Worm (Caenorhabditis elegans) whole organism, L4 larva: ENCODE data around the gene lmp-2.

Source experiments
- D1046.2 ChIP-seq: fragments of 200-800 bp; sonication (Bioruptor generic); IDR thresholded peaks from 2 replicates; pipeline ENCODE4 v1.3.6; 2022; ENCODE audit warnings: missing genetic modification characterization, missing compliant biosample characterization
- F10B5.3 ChIP-seq: sonication (generic microtip); optimal IDR thresholded peaks from 2 replicates; lab custom pipeline; 2016; ENCODE audit warnings: mild to moderate bottlenecking, missing genetic modification characterization, missing compliant biosample characterization
- T20F7.1 ChIP-seq: fragments of 200-800 bp; sonication (Bioruptor generic); optimal IDR thresholded peaks from 2 replicates; lab custom pipeline; 2018; ENCODE audit warnings: mild to moderate bottlenecking, missing genetic modification characterization, missing compliant biosample characterization
- Y105C5A.15 ChIP-seq: fragments of 200-800 bp; sonication (Bioruptor generic); IDR thresholded peaks from 2 replicates; pipeline ENCODE4 v1.3.6; 2022; ENCODE audit warnings: missing genetic modification characterization, missing compliant biosample characterization
- Y5F2A.4 ChIP-seq: fragments of 200-800 bp; sonication (Bioruptor generic); optimal IDR thresholded peaks from 2 replicates; lab custom pipeline; 2018; ENCODE audit warnings: mild to moderate bottlenecking, missing genetic modification characterization, missing compliant biosample characterization
- aha-1 ChIP-seq: fragments of 150-350 bp; peaks from one replicate; lab custom pipeline; 2014; ENCODE audit warnings: missing biosample characterization, missing genetic modification characterization
- ama-1 ChIP-seq: fragments of 150-350 bp; optimal IDR thresholded peaks from 2 replicates; lab custom pipeline; 2014; ENCODE audit warnings: inconsistent platforms, mixed read lengths
- ceh-20 ChIP-seq: fragments of 200-800 bp; sonication (Bioruptor generic); IDR thresholded peaks from 2 replicates; pipeline ENCODE4 v1.3.6; 2022; ENCODE audit warnings: missing genetic modification reagents, missing genetic modification characterization, missing compliant biosample characterization
- ceh-44 ChIP-seq: fragments of 200-800 bp; sonication (Bioruptor generic); IDR thresholded peaks from 2 replicates; pipeline ENCODE4 v1.3.6; 2022; ENCODE audit warnings: missing genetic modification reagents, missing genetic modification characterization, missing compliant biosample characterization
- ceh-62 ChIP-seq: sonication (generic microtip); optimal IDR thresholded peaks from 2 replicates; lab custom pipeline; 2017; ENCODE audit warnings: missing biosample characterization, missing genetic modification characterization
- ces-1 ChIP-seq: fragments of 150-350 bp; sonication (generic microtip); optimal IDR thresholded peaks from 4 replicates; lab custom pipeline; 2014; ENCODE audit warnings: missing biosample characterization, missing genetic modification reagents, missing genetic modification characterization
- daf-12 ChIP-seq: fragments of 150-350 bp; optimal IDR thresholded peaks from 2 replicates; lab custom pipeline; 2014; ENCODE audit warnings: missing biosample characterization, missing genetic modification reagents, missing genetic modification characterization
- daf-16 ChIP-seq, 3 experiments: sonication (generic microtip); optimal IDR thresholded peaks; 2 replicates each; lab custom pipeline; 2016 to 2017; ENCODE audit warnings: missing genetic modification characterization in 3 of 3, missing genetic modification reagents in 3 of 3, mild to moderate bottlenecking in 2 of 3, missing compliant biosample characterization in 2 of 3, missing biosample characterization in 1 of 3, moderate library complexity in 1 of 3
- daf-19 ChIP-seq: fragments of 200-800 bp; sonication (Bioruptor generic); conservative IDR thresholded peaks from 2 replicates; pipeline ENCODE4 v1.3.6; 2022; ENCODE audit warnings: missing genetic modification characterization, missing compliant biosample characterization
- dmd-6 ChIP-seq: fragments of 200-800 bp; sonication (Bioruptor generic); IDR thresholded peaks from 2 replicates; pipeline ENCODE4 v1.3.6; 2022; ENCODE audit warnings: missing genetic modification reagents, missing genetic modification characterization, missing compliant biosample characterization
- dpl-1 ChIP-seq: fragments of 150-350 bp; optimal IDR thresholded peaks from 2 replicates; lab custom pipeline; 2014; ENCODE audit warnings: missing biosample characterization, missing genetic modification reagents, missing genetic modification characterization
- egl-43 ChIP-seq: fragments of 200-800 bp; sonication (Bioruptor generic); IDR thresholded peaks from 2 replicates; pipeline ENCODE4 v1.3.6; 2022; ENCODE audit warnings: missing genetic modification reagents, missing genetic modification characterization, missing compliant biosample characterization
- fkh-10 ChIP-seq: fragments of 150-350 bp; optimal IDR thresholded peaks from 2 replicates; lab custom pipeline; 2014; ENCODE audit warnings: missing biosample characterization, missing genetic modification reagents, missing genetic modification characterization
- gei-8 ChIP-seq: fragments of 200-800 bp; sonication (Bioruptor generic); optimal IDR thresholded peaks from 2 replicates; lab custom pipeline; 2018; ENCODE audit warnings: mild to moderate bottlenecking, missing genetic modification characterization, missing compliant biosample characterization
- hlh-11 ChIP-seq: fragments of 200-800 bp; sonication (Bioruptor generic); optimal IDR thresholded peaks from 2 replicates; lab custom pipeline; 2018; ENCODE audit warnings: mild to moderate bottlenecking, missing genetic modification characterization, missing compliant biosample characterization
- jun-1 ChIP-seq: fragments of 150-350 bp; optimal IDR thresholded peaks from 2 replicates; lab custom pipeline; 2014; ENCODE audit warnings: missing biosample characterization, missing genetic modification reagents, missing genetic modification characterization
- lin-1 ChIP-seq: fragments of 200-800 bp; sonication (Bioruptor generic); IDR thresholded peaks from 2 replicates; pipeline ENCODE4 v1.3.6; 2022; ENCODE audit warnings: missing genetic modification reagents, missing genetic modification characterization, missing compliant biosample characterization
- lin-13 ChIP-seq: fragments of 150-350 bp; optimal IDR thresholded peaks from 2 replicates; lab custom pipeline; 2014; ENCODE audit warnings: missing biosample characterization, missing genetic modification reagents, missing genetic modification characterization
- lsy-2 ChIP-seq, 2 experiments: fragments of 150-350 bp in 1 of 2; sonication (generic microtip) in 1 of 2; optimal IDR thresholded peaks; 2 replicates each; lab custom pipeline; 2014 to 2017; ENCODE audit warnings: missing biosample characterization in 2 of 2, missing genetic modification characterization in 2 of 2
- madf-5 ChIP-seq, 2 experiments: fragments of 200-800 bp; sonication (Bioruptor generic); IDR thresholded peaks; 2 replicates each; pipeline ENCODE4 v1.3.6; 2022; ENCODE audit warnings: missing compliant biosample characterization in 2 of 2, missing genetic modification characterization in 2 of 2
- madf-9 ChIP-seq: fragments of 200-800 bp; sonication (Bioruptor generic); conservative IDR thresholded peaks from 2 replicates; pipeline ENCODE4 v1.3.6; 2022; ENCODE audit warnings: missing genetic modification reagents, missing genetic modification characterization, missing compliant biosample characterization
- mdl-1 ChIP-seq, 2 experiments: fragments of 150-350 bp in 1 of 2; sonication (generic microtip) in 1 of 2; optimal IDR thresholded peaks; 2 replicates each; lab custom pipeline; 2014 to 2017; ENCODE audit warnings: missing biosample characterization in 2 of 2, missing genetic modification characterization in 2 of 2
- mep-1 ChIP-seq: fragments of 150-350 bp; sonication (generic microtip); optimal IDR thresholded peaks from 3 replicates; lab custom pipeline; 2014; ENCODE audit warnings: missing biosample characterization, missing genetic modification characterization
- mxl-2 ChIP-seq: fragments of 200-800 bp; sonication (Bioruptor generic); conservative IDR thresholded peaks from 2 replicates; pipeline ENCODE4 v1.3.6; 2022; ENCODE audit warnings: missing genetic modification reagents, missing genetic modification characterization, missing compliant biosample characterization
- nhr-11 ChIP-seq: fragments of 150-350 bp; optimal IDR thresholded peaks from 2 replicates; lab custom pipeline; 2014; ENCODE audit warnings: missing biosample characterization, missing genetic modification characterization
- nhr-25 ChIP-seq: sonication (generic microtip); optimal IDR thresholded peaks from 2 replicates; lab custom pipeline; 2017; ENCODE audit warnings: missing genetic modification characterization, mild to moderate bottlenecking, missing compliant biosample characterization, antibody characterized with exemption, moderate library complexity, borderline replicate concordance; ENCODE audit not compliant: insufficient read depth
- nhr-28 ChIP-seq: fragments of 150-350 bp; optimal IDR thresholded peaks from 2 replicates; lab custom pipeline; 2014; ENCODE audit warnings: missing biosample characterization, missing genetic modification characterization
- nhr-41 ChIP-seq: fragments of 200-800 bp; sonication (Bioruptor generic); IDR thresholded peaks from 2 replicates; pipeline ENCODE4 v1.3.6; 2022; ENCODE audit warnings: missing genetic modification reagents, missing genetic modification characterization, missing compliant biosample characterization
- nhr-42 ChIP-seq: fragments of 200-800 bp; sonication (Bioruptor generic); IDR thresholded peaks from 2 replicates; pipeline ENCODE4 v1.3.6; 2022; ENCODE audit warnings: missing genetic modification characterization, missing compliant biosample characterization
- nhr-77 ChIP-seq: fragments of 150-350 bp; optimal IDR thresholded peaks from 2 replicates; lab custom pipeline; 2014; ENCODE audit warnings: missing biosample characterization, missing genetic modification characterization
- pha-4 ChIP-seq, 2 experiments: fragments of 150-350 bp in 1 of 2; fragments of 200-800 bp in 1 of 2; sonication (Bioruptor generic) in 1 of 2; IDR thresholded peaks in 1 of 2; optimal IDR thresholded peaks in 1 of 2; 2 replicates each; pipeline versions ENCODE4 v1.3.6 to Lab custom; 2014 to 2022; ENCODE audit warnings: missing genetic modification characterization in 2 of 2, missing genetic modification reagents in 2 of 2, missing biosample characterization in 1 of 2, missing compliant biosample characterization in 1 of 2
- php-3 ChIP-seq: fragments of 200-800 bp; sonication (Bioruptor generic); IDR thresholded peaks from 2 replicates; pipeline ENCODE4 v1.3.6; 2022; ENCODE audit warnings: missing genetic modification reagents, missing genetic modification characterization, missing compliant biosample characterization
- pqm-1 ChIP-seq: sonication (generic microtip); optimal IDR thresholded peaks from 2 replicates; lab custom pipeline; 2017; ENCODE audit warnings: missing biosample characterization, missing genetic modification characterization
- sdz-12 ChIP-seq: fragments of 200-800 bp; sonication (Bioruptor generic); optimal IDR thresholded peaks from 2 replicates; lab custom pipeline; 2018; ENCODE audit warnings: mild to moderate bottlenecking, missing genetic modification characterization, missing compliant biosample characterization
- set-16 ChIP-seq: fragments of 200-800 bp; sonication (Bioruptor generic); IDR thresholded peaks from 2 replicates; pipeline ENCODE4 v1.3.6; 2022; ENCODE audit warnings: missing genetic modification reagents, missing genetic modification characterization, missing compliant biosample characterization
- snpc-1.2 ChIP-seq: fragments of 200-800 bp; sonication (Bioruptor generic); IDR thresholded peaks from 2 replicates; pipeline ENCODE4 v1.3.6; 2022; ENCODE audit warnings: missing genetic modification reagents, missing genetic modification characterization, missing compliant biosample characterization
- snpc-4 ChIP-seq: fragments of 150-350 bp; optimal IDR thresholded peaks from 2 replicates; lab custom pipeline; 2014; ENCODE audit warnings: missing biosample characterization, missing genetic modification characterization
- tag-97 ChIP-seq: fragments of 200-800 bp; sonication (Bioruptor generic); IDR thresholded peaks from 2 replicates; pipeline ENCODE4 v1.3.6; 2022; ENCODE audit warnings: missing genetic modification characterization, missing compliant biosample characterization
- tra-1 ChIP-seq: fragments of 200-800 bp; sonication (Bioruptor generic); IDR thresholded peaks from 2 replicates; pipeline ENCODE4 v1.3.6; 2022; ENCODE audit warnings: missing genetic modification reagents, missing genetic modification characterization, missing compliant biosample characterization
- unc-130 ChIP-seq: sonication (generic microtip); optimal IDR thresholded peaks from 2 replicates; lab custom pipeline; 2016; ENCODE audit warnings: missing genetic modification reagents, missing genetic modification characterization, missing compliant biosample characterization
- unc-62 ChIP-seq, 3 experiments: fragments of 150-350 bp in 1 of 3; sonication (generic microtip); optimal IDR thresholded peaks in 2 of 3; peaks in 1 of 3; 1 replicate in 1 of 3; 2 replicates in 2 of 3; lab custom pipeline; 2014 to 2017; ENCODE audit warnings: missing biosample characterization in 3 of 3, missing genetic modification characterization in 3 of 3, missing genetic modification reagents in 3 of 3, missing genotype in 1 of 3
- zag-1 ChIP-seq: fragments of 150-350 bp; optimal IDR thresholded peaks from 2 replicates; lab custom pipeline; 2014; ENCODE audit warnings: missing biosample characterization, missing genetic modification characterization
- zip-11 ChIP-seq: fragments of 200-800 bp; sonication (Bioruptor generic); IDR thresholded peaks from 2 replicates; pipeline ENCODE4 v1.3.6; 2022; ENCODE audit warnings: missing genetic modification characterization, missing compliant biosample characterization
- ztf-7 ChIP-seq: fragments of 150-350 bp; optimal IDR thresholded peaks from 2 replicates; lab custom pipeline; 2014; ENCODE audit warnings: missing biosample characterization, missing genetic modification characterization

The lmp-2 gene

ce11 chrX:1141617-1142016 is 16.2 kb downstream of the lmp-2 start:
- TF ChIP-seq aha-1 (tag; lab: Kevin White, UChicago): peak; percentile 83
- no peak for TF ChIP-seq jun-1 (tag; lab: Kevin White, UChicago)
- TF ChIP-seq Y105C5A.15 (GFP tag; lab: Robert Waterston, UW): 0 out of 2 replicates have a peak, but pooled peaks have one; percentile 52

ce11 chrX:1147394-1147793 is 22.0 kb downstream of the lmp-2 start:
- TF ChIP-seq lsy-2 (tag; optimal IDR thresholded peaks at IDR 0.05; lab: Kevin White, UChicago) (no peak), pha-4 (GFP tag; IDR thresholded peaks at IDR 0.05; lab: Robert Waterston, UW) (no peak), pha-4 (tag; optimal IDR thresholded peaks at IDR 0.05; lab: Kevin White, UChicago) (no peak), tag-97 (GFP tag; lab: Robert Waterston, UW) (no peak), php-3 (GFP tag; lab: Robert Waterston, UW) (no peak), dpl-1 (GFP tag; lab: Kevin White, UChicago) (no peak), F10B5.3 (tag; lab: Kevin White, UChicago) (no peak), gei-8 (GFP tag; lab: Kevin White, UChicago) (no peak), nhr-41 (no peak), daf-12 (tag; lab: Kevin White, UChicago) (no peak), ces-1 (GFP tag; lab: Kevin White, UChicago) (no peak), madf-5 (GFP tag; IDR thresholded peaks at IDR 0.05; lab: Robert Waterston, UW) (no peak), T20F7.1 (GFP tag; lab: Kevin White, UChicago) (no peak), Y5F2A.4 (GFP tag; lab: Kevin White, UChicago) (no peak), D1046.2 (no peak), egl-43 (GFP tag; lab: Robert Waterston, UW) (no peak), mep-1 (tag; lab: Kevin White, UChicago) (no peak), set-16 (GFP tag; lab: Robert Waterston, UW) (no peak), unc-62 (GFP tag; optimal IDR thresholded peaks at IDR 0.05 in 1 of 2; lab: Kevin White, UChicago) (peak in 1 of 2 experiments; percentile 69), unc-62 (tag; optimal IDR thresholded peaks at IDR 0.05; lab: Kevin White, UChicago) (no peak), zip-11 (no peak), hlh-11 (tag; lab: Kevin White, UChicago) (peak; percentile 27), lin-1 (GFP tag; lab: Robert Waterston, UW) (no peak), unc-130 (GFP tag; lab: Kevin White, UChicago) (no peak), fkh-10 (no peak), sdz-12 (GFP tag; lab: Kevin White, UChicago) (no peak), madf-9 (GFP tag; lab: Robert Waterston, UW) (no peak), nhr-77 (tag; lab: Kevin White, UChicago) (no peak), zag-1 (tag; lab: Kevin White, UChicago) (no peak), ceh-20 (GFP tag; lab: Robert Waterston, UW) (no peak), ztf-7 (tag; lab: Kevin White, UChicago) (no peak), ama-1 (lab: Kevin White, UChicago) (no peak), jun-1 (tag; lab: Kevin White, UChicago) (no peak), ceh-44 (no peak), mxl-2 (GFP tag; lab: Robert Waterston, UW) (no peak), snpc-1.2 (no peak), tra-1 (GFP tag; lab: Robert Waterston, UW) (0 out of 2 replicates have a peak, but pooled peaks have one; percentile 42), daf-19 (GFP tag; lab: Robert Waterston, UW) (no peak), snpc-4 (tag; lab: Kevin White, UChicago) (no peak), dmd-6 (GFP tag; lab: Robert Waterston, UW) (peak; percentile 32; the same call in 1 of the 2 replicates), nhr-25 (no peak), nhr-42 (no peak), pqm-1 (tag; lab: Kevin White, UChicago) (peak; percentile 61), lin-13 (GFP tag; lab: Kevin White, UChicago) (no peak), mdl-1 (tag; optimal IDR thresholded peaks at IDR 0.05; lab: Kevin White, UChicago) (no peak), nhr-11 (tag; lab: Kevin White, UChicago) (no peak), ceh-62 (tag; lab: Kevin White, UChicago) (no peak), nhr-28 (tag; lab: Kevin White, UChicago) (peak; percentile 40), daf-16 (GFP tag; optimal IDR thresholded peaks at IDR 0.05; lab: Kevin White, UChicago) (no peak), daf-16 (tag; optimal IDR thresholded peaks at IDR 0.05; lab: Kevin White, UChicago) (peak; percentile 29)
